Fruit fly (Drosophila melanogaster) whole organism, embryonic: Measurements from ENCODE around the gene CG32371.

Source experiments
- Antp ChIP-seq: fragments of 200-800 bp; sonication (Bioruptor generic); optimal IDR thresholded peaks from 3 replicates; lab custom pipeline; 2016; ENCODE audit warnings: missing biosample characterization, missing genetic modification characterization
- Blimp-1 ChIP-seq: fragments of 200-800 bp; sonication (Bioruptor generic); optimal IDR thresholded peaks from 3 replicates; lab custom pipeline; 2018; ENCODE audit warnings: missing biosample characterization, missing genetic modification characterization, mild to moderate bottlenecking, moderate library complexity, missing genetic modification reagents
- CG11504 ChIP-seq: fragments of 200-800 bp; sonication (Bioruptor generic); optimal IDR thresholded peaks from 3 replicates; lab custom pipeline; 2019; ENCODE audit warnings: missing biosample characterization, mild to moderate bottlenecking, missing genetic modification characterization, moderate library complexity
- CG14014 ChIP-seq: fragments of 200-800 bp; sonication (Bioruptor generic); IDR thresholded peaks from 2 replicates; pipeline ENCODE4 v1.3.6; 2022; ENCODE audit warnings: missing biosample characterization, missing genetic modification characterization
- CG14667 ChIP-seq: fragments of 200-800 bp; sonication (Bioruptor generic); IDR thresholded peaks from 2 replicates; pipeline ENCODE4 v1.3.6; 2022; ENCODE audit warnings: missing biosample characterization, missing genetic modification characterization
- CG1792 ChIP-seq: fragments of 200-800 bp; sonication (Bioruptor generic); optimal IDR thresholded peaks from 2 replicates; lab custom pipeline; 2016; ENCODE audit warnings: missing biosample characterization, missing genetic modification characterization
- CG18599 ChIP-seq: fragments of 200-800 bp; sonication (Bioruptor generic); optimal IDR thresholded peaks from 3 replicates; lab custom pipeline; 2017; ENCODE audit warnings: missing biosample characterization, missing genetic modification characterization, mild to moderate bottlenecking, moderate library complexity, missing genetic modification reagents
- CG18619 ChIP-seq: fragments of 200-800 bp; sonication (Bioruptor generic); optimal IDR thresholded peaks from 3 replicates; lab custom pipeline; 2017; ENCODE audit warnings: missing biosample characterization, mild to moderate bottlenecking, missing genetic modification characterization
- CG2129 ChIP-seq: fragments of 200-800 bp; sonication (Bioruptor generic); IDR thresholded peaks from 2 replicates; pipeline ENCODE4 v1.3.6; 2022; ENCODE audit warnings: missing biosample characterization, missing genetic modification characterization; ENCODE audit not compliant: partially characterized antibody
- CG33213 ChIP-seq: fragments of 200-800 bp; sonication (Bioruptor generic); optimal IDR thresholded peaks from 3 replicates; lab custom pipeline; 2016; ENCODE audit warnings: missing biosample characterization, missing genetic modification characterization
- CG34376 ChIP-seq: fragments of 200-800 bp; sonication (Bioruptor generic); optimal IDR thresholded peaks from 2 replicates; lab custom pipeline; 2018; ENCODE audit warnings: missing biosample characterization, mild to moderate bottlenecking, missing genetic modification characterization
- CG4282 ChIP-seq: fragments of 200-800 bp; sonication (Bioruptor generic); optimal IDR thresholded peaks from 2 replicates; lab custom pipeline; 2016; ENCODE audit warnings: missing biosample characterization, missing genetic modification characterization
- CG4424 ChIP-seq: fragments of 200-800 bp; sonication (Bioruptor generic); optimal IDR thresholded peaks from 3 replicates; lab custom pipeline; 2016; ENCODE audit warnings: missing biosample characterization, missing genetic modification characterization
- CG6854 ChIP-seq: fragments of 200-800 bp; sonication (Bioruptor generic); optimal IDR thresholded peaks from 3 replicates; lab custom pipeline; 2017; ENCODE audit warnings: missing biosample characterization, mild to moderate bottlenecking, missing genetic modification characterization
- Dp ChIP-seq: fragments of 200-800 bp; sonication (Bioruptor generic); optimal IDR thresholded peaks from 2 replicates; lab custom pipeline; 2018; ENCODE audit warnings: missing biosample characterization, mild to moderate bottlenecking, missing genetic modification characterization, moderate library complexity
- Dref ChIP-seq: fragments of 200-800 bp; sonication (Bioruptor generic); IDR thresholded peaks from 2 replicates; pipeline ENCODE4 v1.3.6; 2022; ENCODE audit warnings: missing biosample characterization, missing genetic modification characterization
- GATAe ChIP-seq: fragments of 200-800 bp; sonication (Bioruptor generic); conservative IDR thresholded peaks from 2 replicates; pipeline ENCODE4 v1.3.6; 2022; ENCODE audit warnings: missing biosample characterization, missing genetic modification characterization
- H2.0 ChIP-seq: fragments of 200-800 bp; sonication (Bioruptor generic); IDR thresholded peaks from 2 replicates; pipeline ENCODE4 v1.3.6; 2022; ENCODE audit warnings: missing biosample characterization, missing genetic modification characterization
- HLH3B ChIP-seq: fragments of 200-800 bp; sonication (Bioruptor generic); IDR thresholded peaks from 2 replicates; pipeline ENCODE4 v1.3.6; 2022; ENCODE audit warnings: missing biosample characterization, missing genetic modification characterization
- Hr51 ChIP-seq, 2 experiments: fragments of 200-800 bp; sonication (Bioruptor generic); optimal IDR thresholded peaks; 2 replicates in 1 of 2; 3 replicates in 1 of 2; lab custom pipeline; 2016 to 2018; ENCODE audit warnings: missing biosample characterization in 2 of 2, missing genetic modification characterization in 2 of 2, mild to moderate bottlenecking in 1 of 2, moderate library complexity in 1 of 2
- Lpt ChIP-seq: fragments of >200 bp; optimal IDR thresholded peaks from 2 replicates; lab custom pipeline; 2018; ENCODE audit warnings: missing biosample characterization, missing genetic modification characterization
- Med ChIP-seq: fragments of 200-800 bp; sonication (Bioruptor generic); peaks from one replicate; lab custom pipeline; 2016; ENCODE audit warnings: missing biosample characterization, missing genetic modification characterization, mild to moderate bottlenecking, inconsistent platforms, moderate library complexity
- Mes4 ChIP-seq: fragments of 200-800 bp; sonication (Bioruptor generic); optimal IDR thresholded peaks from 2 replicates; lab custom pipeline; 2016; ENCODE audit warnings: missing biosample characterization, missing genetic modification characterization
- NC2β ChIP-seq: fragments of 200-800 bp; sonication (Bioruptor generic); optimal IDR thresholded peaks from 2 replicates; lab custom pipeline; 2016; ENCODE audit warnings: missing biosample characterization, missing genetic modification characterization
- Nf-YA ChIP-seq: fragments of 200-800 bp; sonication (Bioruptor generic); IDR thresholded peaks from 2 replicates; pipeline ENCODE4 v1.3.6; 2022; ENCODE audit warnings: missing biosample characterization, missing genetic modification characterization
- Oaz ChIP-seq: fragments of 200-800 bp; sonication (Bioruptor generic); IDR thresholded peaks from 2 replicates; pipeline ENCODE4 v1.3.6; 2022; ENCODE audit warnings: missing biosample characterization, missing genetic modification characterization
- Pdp1 ChIP-seq, 2 experiments: fragments of 200-800 bp; sonication (Bioruptor generic); optimal IDR thresholded peaks; 3 replicates each; lab custom pipeline; 2016; ENCODE audit warnings: missing biosample characterization in 2 of 2, missing genetic modification characterization in 2 of 2, mild to moderate bottlenecking in 1 of 2, moderate library complexity in 1 of 2
- Rfx ChIP-seq: fragments of 200-800 bp; sonication (Bioruptor generic); IDR thresholded peaks from 2 replicates; pipeline ENCODE4 v1.3.6; 2022; ENCODE audit warnings: missing biosample characterization, missing genetic modification characterization
- Taf1 ChIP-seq: fragments of 200-800 bp; sonication (Bioruptor generic); IDR thresholded peaks from 2 replicates; pipeline ENCODE4 v1.3.6; 2022; ENCODE audit warnings: missing biosample characterization, missing genetic modification characterization
- YL-1 ChIP-seq: fragments of 200-800 bp; sonication (Bioruptor generic); optimal IDR thresholded peaks from 3 replicates; lab custom pipeline; 2017; ENCODE audit warnings: missing biosample characterization, mild to moderate bottlenecking, missing genetic modification characterization
- ase ChIP-seq: fragments of 200-800 bp; sonication (Bioruptor generic); IDR thresholded peaks from 3 replicates; pipeline ENCODE4 v1.3.6; 2022; ENCODE audit warnings: missing biosample characterization, missing genetic modification characterization
- ash1 ChIP-seq: fragments of 200-800 bp; sonication (Bioruptor generic); optimal IDR thresholded peaks from 2 replicates; lab custom pipeline; 2018; ENCODE audit warnings: missing biosample characterization, mild to moderate bottlenecking, missing genetic modification characterization
- bcd ChIP-seq: fragments of 200-800 bp; sonication (Bioruptor generic); optimal IDR thresholded peaks from 2 replicates; lab custom pipeline; 2017; ENCODE audit warnings: missing biosample characterization, mild to moderate bottlenecking, missing genetic modification characterization
- dati ChIP-seq: fragments of 200-800 bp; sonication (Bioruptor generic); IDR thresholded peaks from 2 replicates; pipeline ENCODE4 v1.3.6; 2022; ENCODE audit warnings: missing biosample characterization, missing genetic modification characterization
- exex ChIP-seq: fragments of 200-800 bp; sonication (Bioruptor generic); optimal IDR thresholded peaks from 4 replicates; lab custom pipeline; 2018; ENCODE audit warnings: missing biosample characterization, mild to moderate bottlenecking, missing genetic modification characterization, moderate library complexity
- hb ChIP-seq: fragments of 200-800 bp; sonication (Bioruptor generic); IDR thresholded peaks from 3 replicates; pipeline ENCODE4 v1.3.6; 2022; ENCODE audit warnings: missing biosample characterization, missing genetic modification characterization; ENCODE audit not compliant: partially characterized antibody
- ind ChIP-seq: fragments of 200-800 bp; sonication (Bioruptor generic); optimal IDR thresholded peaks from 3 replicates; lab custom pipeline; 2016; ENCODE audit warnings: missing biosample characterization, missing genetic modification characterization
- knrl ChIP-seq: fragments of 200-800 bp; sonication (Bioruptor generic); IDR thresholded peaks from 3 replicates; pipeline ENCODE4 v1.3.6; 2022; ENCODE audit warnings: missing biosample characterization, missing genetic modification characterization; ENCODE audit not compliant: partially characterized antibody
- lab ChIP-seq: fragments of 200-800 bp; sonication (Bioruptor generic); optimal IDR thresholded peaks from 3 replicates; lab custom pipeline; 2017; ENCODE audit warnings: missing biosample characterization, missing genetic modification characterization, mild to moderate bottlenecking, moderate library complexity, missing genetic modification reagents
- mirr ChIP-seq: fragments of 200-800 bp; sonication (Bioruptor generic); optimal IDR thresholded peaks from 3 replicates; lab custom pipeline; 2018; ENCODE audit warnings: missing biosample characterization, mild to moderate bottlenecking, missing genetic modification characterization
- odd ChIP-seq: fragments of 200-800 bp; sonication (Bioruptor generic); optimal IDR thresholded peaks from 2 replicates; lab custom pipeline; 2017; ENCODE audit warnings: missing biosample characterization, mild to moderate bottlenecking, missing genetic modification characterization
- org-1 ChIP-seq: fragments of 200-800 bp; sonication (Bioruptor generic); optimal IDR thresholded peaks from 2 replicates; lab custom pipeline; 2017; ENCODE audit warnings: missing biosample characterization, missing genetic modification characterization
- p53 ChIP-seq: fragments of 200-800 bp; sonication (Bioruptor generic); optimal IDR thresholded peaks from 2 replicates; lab custom pipeline; 2016; ENCODE audit warnings: missing biosample characterization, missing genetic modification characterization
- phol ChIP-seq: fragments of 200-800 bp; sonication (Bioruptor generic); optimal IDR thresholded peaks from 3 replicates; lab custom pipeline; 2018; ENCODE audit warnings: missing biosample characterization, mild to moderate bottlenecking, missing genetic modification characterization, moderate library complexity
- sd ChIP-seq: fragments of 200-800 bp; sonication (Bioruptor generic); optimal IDR thresholded peaks from 3 replicates; lab custom pipeline; 2018; ENCODE audit warnings: missing biosample characterization, mild to moderate bottlenecking, missing genetic modification characterization, moderate library complexity
- sim ChIP-seq: fragments of 200-800 bp; sonication (Bioruptor generic); IDR thresholded peaks from 2 replicates; pipeline ENCODE4 v1.3.6; 2022; ENCODE audit warnings: missing biosample characterization, missing genetic modification characterization
- sna ChIP-seq: fragments of 200-800 bp; sonication (Bioruptor generic); IDR thresholded peaks from 2 replicates; pipeline ENCODE4 v1.3.6; 2022; ENCODE audit warnings: missing biosample characterization, missing genetic modification characterization; ENCODE audit not compliant: partially characterized antibody
- sug ChIP-seq: fragments of 200-800 bp; optimal IDR thresholded peaks from 2 replicates; lab custom pipeline; 2019; ENCODE audit warnings: missing biosample characterization, mild to moderate bottlenecking, missing genetic modification characterization, moderate library complexity
- tap ChIP-seq: fragments of 200-800 bp; optimal IDR thresholded peaks from 3 replicates; lab custom pipeline; 2019; ENCODE audit warnings: missing biosample characterization, mild to moderate bottlenecking, missing genetic modification characterization, moderate library complexity
- tio ChIP-seq: fragments of 200-800 bp; sonication (Bioruptor generic); optimal IDR thresholded peaks from 2 replicates; lab custom pipeline; 2017; ENCODE audit warnings: missing biosample characterization, missing genetic modification characterization, inconsistent platforms

The CG32371 gene

DNA sequence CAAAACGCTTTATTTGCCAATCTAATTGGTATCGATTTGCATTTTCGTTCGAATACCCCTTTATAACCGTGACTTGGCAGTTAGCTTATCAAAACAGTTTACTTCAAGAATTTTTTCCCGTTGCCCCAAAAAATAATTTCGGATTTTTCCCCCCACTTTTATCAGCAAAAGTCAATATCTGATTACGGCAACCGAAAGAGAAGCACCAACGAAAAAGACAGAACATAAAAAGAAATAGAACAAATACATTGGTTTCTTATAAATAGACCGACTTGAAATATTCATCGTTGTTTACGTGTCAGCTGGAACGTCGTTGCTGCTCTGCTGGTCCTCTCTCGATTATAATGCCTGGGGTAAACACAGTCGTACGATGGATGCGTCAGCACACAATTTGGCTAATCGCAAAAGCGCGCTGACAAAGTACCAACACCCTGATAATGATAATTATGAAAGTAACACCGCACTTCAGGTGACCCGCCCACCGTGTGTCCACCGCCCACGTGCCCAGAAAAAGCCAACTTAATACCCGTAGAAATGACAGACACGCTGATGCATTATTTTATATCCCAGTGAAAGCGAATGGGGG, 33.2 kb upstream of the CG32371 start:
- no peak for TF ChIP-seq YL-1 (GFP tag; lab: Kevin White, UChicago)
- no peak for TF ChIP-seq dati
- no peak for TF ChIP-seq CG6854
- TF ChIP-seq org-1 (GFP tag; lab: Kevin White, UChicago), result no peak
- no peak for TF ChIP-seq H2.0 (GFP tag; lab: Robert Waterston, UW)
- no peak for TF ChIP-seq ase (GFP tag; lab: Robert Waterston, UW)
- TF ChIP-seq tio (GFP tag; lab: Kevin White, UChicago), result no peak
- TF ChIP-seq Med (GFP tag; lab: Kevin White, UChicago), result peak; percentile 42
- TF ChIP-seq Hr51 (GFP tag; optimal IDR thresholded peaks at IDR 0.05; lab: Kevin White, UChicago), result no peak
- TF ChIP-seq CG4424 (GFP tag; lab: Kevin White, UChicago), result no peak
- no peak for TF ChIP-seq sim (GFP tag; lab: Robert Waterston, UW)
- no peak for TF ChIP-seq CG18619 (GFP tag; lab: Kevin White, UChicago)
- peak; percentile 43 for TF ChIP-seq lab
- TF ChIP-seq Oaz, result no peak
- TF ChIP-seq CG4282 (GFP tag; lab: Kevin White, UChicago), result no peak
- TF ChIP-seq CG1792 (GFP tag; lab: Kevin White, UChicago), result no peak
- no peak for TF ChIP-seq Taf1
- no peak for TF ChIP-seq Dref (GFP tag; lab: Robert Waterston, UW)
- TF ChIP-seq bcd (GFP tag; lab: Kevin White, UChicago), result no peak
- TF ChIP-seq sug (tag; lab: Kevin White, UChicago), result peak; percentile 58
- no peak for TF ChIP-seq CG14014 (GFP tag; lab: Robert Waterston, UW)
- no peak for TF ChIP-seq p53 (GFP tag; lab: Kevin White, UChicago)
- TF ChIP-seq sd, result peak; percentile 74
- TF ChIP-seq Lpt (GFP tag; lab: Kevin White, UChicago), result no peak
- TF ChIP-seq Blimp-1, result peak; percentile 10
- no peak for TF ChIP-seq Mes4 (GFP tag; lab: Kevin White, UChicago)
- peak; percentile 33 for TF ChIP-seq mirr (GFP tag; lab: Kevin White, UChicago)
- TF ChIP-seq knrl (GFP tag; lab: Robert Waterston, UW), result no peak
- TF ChIP-seq Pdp1 (GFP tag; optimal IDR thresholded peaks at IDR 0.05; lab: Kevin White, UChicago), result peak in 1 of 2 experiments; percentile 58
- TF ChIP-seq CG33213 (GFP tag; lab: Kevin White, UChicago), result no peak
- TF ChIP-seq sna (GFP tag; lab: Robert Waterston, UW), result no peak
- TF ChIP-seq CG2129 (GFP tag; lab: Robert Waterston, UW), result no peak
- no peak for TF ChIP-seq ash1 (GFP tag; lab: Kevin White, UChicago)
- TF ChIP-seq tap (tag; lab: Kevin White, UChicago), result no peak
- no peak for TF ChIP-seq Rfx
- peak; percentile 84 for TF ChIP-seq exex (tag; lab: Kevin White, UChicago)
- no peak for TF ChIP-seq Nf-YA
- no peak for TF ChIP-seq CG14667 (GFP tag; lab: Robert Waterston, UW)
- no peak for TF ChIP-seq CG11504 (tag; lab: Kevin White, UChicago)
- no peak for TF ChIP-seq odd (GFP tag; lab: Kevin White, UChicago)
- TF ChIP-seq hb, result no peak
- no peak for TF ChIP-seq Antp (GFP tag; lab: Kevin White, UChicago)
- no peak for TF ChIP-seq phol (tag; lab: Kevin White, UChicago)
- no peak for TF ChIP-seq ind (GFP tag; lab: Kevin White, UChicago)
- no peak for TF ChIP-seq HLH3B
- TF ChIP-seq CG18599 (GFP tag; lab: Kevin White, UChicago), result peak; percentile 10
- TF ChIP-seq NC2β (GFP tag; lab: Kevin White, UChicago), result no peak
- 0 out of 2 replicates have a peak, but pooled peaks have one; percentile 44 for TF ChIP-seq GATAe (GFP tag; lab: Robert Waterston, UW)
- peak; percentile 61 for TF ChIP-seq CG34376
- no peak for TF ChIP-seq Dp (GFP tag; lab: Kevin White, UChicago)
